Worm (Caenorhabditis elegans) whole organism, early embryonic: Measurements from ENCODE around the gene ZK1240.2.

Experiments
- B0310.2 ChIP-seq: sonication (generic microtip); optimal IDR thresholded peaks from 2 replicates; lab custom pipeline; 2016; ENCODE audit warnings: mild to moderate bottlenecking, missing genetic modification characterization, missing compliant biosample characterization
- F13C5.2 ChIP-seq: sonication (generic microtip); optimal IDR thresholded peaks from 2 replicates; lab custom pipeline; 2017; ENCODE audit warnings: mild to moderate bottlenecking, missing genetic modification characterization, inconsistent platforms, missing compliant biosample characterization
- aly-1 ChIP-seq: sonication (generic microtip); optimal IDR thresholded peaks from 2 replicates; lab custom pipeline; 2016; ENCODE audit warnings: missing genetic modification characterization, missing compliant biosample characterization
- ama-1 ChIP-seq: fragments of 150-350 bp; optimal IDR thresholded peaks from 2 replicates; lab custom pipeline; 2014
- ceh-13 ChIP-seq: fragments of 200-800 bp; sonication (Bioruptor generic); optimal IDR thresholded peaks from 2 replicates; lab custom pipeline; 2018; ENCODE audit warnings: mild to moderate bottlenecking, missing genetic modification characterization, missing compliant biosample characterization
- ceh-36 ChIP-seq: sonication (generic microtip); optimal IDR thresholded peaks from 2 replicates; lab custom pipeline; 2016; ENCODE audit warnings: missing genetic modification characterization, inconsistent platforms, missing compliant biosample characterization
- ets-7 ChIP-seq: sonication (generic microtip); optimal IDR thresholded peaks from 2 replicates; lab custom pipeline; 2016; ENCODE audit warnings: missing genotype, missing genetic modification characterization, missing compliant biosample characterization
- flt-1 ChIP-seq: fragments of 200-800 bp; sonication (Bioruptor generic); IDR thresholded peaks from 2 replicates; pipeline ENCODE4 v1.3.6; 2022; ENCODE audit warnings: missing genetic modification characterization, missing compliant biosample characterization
- hmbx-1 ChIP-seq: sonication (generic microtip); optimal IDR thresholded peaks from 2 replicates; lab custom pipeline; 2016; ENCODE audit warnings: mild to moderate bottlenecking, missing genetic modification characterization, missing compliant biosample characterization
- hmg-4 ChIP-seq: fragments of 200-800 bp; sonication (Bioruptor generic); optimal IDR thresholded peaks from 2 replicates; lab custom pipeline; 2018; ENCODE audit warnings: mild to moderate bottlenecking, missing genetic modification characterization, missing compliant biosample characterization
- hnd-1 ChIP-seq: sonication (generic microtip); optimal IDR thresholded peaks from 2 replicates; lab custom pipeline; 2016; ENCODE audit warnings: missing genetic modification characterization, missing compliant biosample characterization
- pes-1 ChIP-seq: fragments of 200-800 bp; sonication (Bioruptor generic); IDR thresholded peaks from 2 replicates; pipeline ENCODE4 v1.3.6; 2022; ENCODE audit warnings: missing genetic modification reagents, missing genetic modification characterization, missing compliant biosample characterization
- scrt-1 ChIP-seq: fragments of 200-800 bp; sonication (Bioruptor generic); IDR thresholded peaks from 2 replicates; pipeline ENCODE4 v1.3.6; 2022; ENCODE audit warnings: missing genetic modification characterization, missing compliant biosample characterization
- sea-1 ChIP-seq: fragments of 200-800 bp; sonication (Bioruptor generic); conservative IDR thresholded peaks from 2 replicates; pipeline ENCODE4 v1.3.6; 2022; ENCODE audit warnings: missing genetic modification characterization, missing compliant biosample characterization
- tbx-11 ChIP-seq: fragments of 200-800 bp; sonication (Bioruptor generic); IDR thresholded peaks from 2 replicates; pipeline ENCODE4 v1.3.6; 2022; ENCODE audit warnings: missing genetic modification characterization, missing compliant biosample characterization
- tbx-37 ChIP-seq: fragments of 200-800 bp; sonication (Bioruptor generic); conservative IDR thresholded peaks from 2 replicates; pipeline ENCODE4 v1.3.6; 2022; ENCODE audit warnings: missing genetic modification reagents, missing genetic modification characterization, missing compliant biosample characterization
- tra-4 ChIP-seq: sonication (generic microtip); optimal IDR thresholded peaks from 2 replicates; lab custom pipeline; 2017; ENCODE audit warnings: missing genetic modification characterization, missing compliant biosample characterization

ZK1240.2 gene

DNA sequence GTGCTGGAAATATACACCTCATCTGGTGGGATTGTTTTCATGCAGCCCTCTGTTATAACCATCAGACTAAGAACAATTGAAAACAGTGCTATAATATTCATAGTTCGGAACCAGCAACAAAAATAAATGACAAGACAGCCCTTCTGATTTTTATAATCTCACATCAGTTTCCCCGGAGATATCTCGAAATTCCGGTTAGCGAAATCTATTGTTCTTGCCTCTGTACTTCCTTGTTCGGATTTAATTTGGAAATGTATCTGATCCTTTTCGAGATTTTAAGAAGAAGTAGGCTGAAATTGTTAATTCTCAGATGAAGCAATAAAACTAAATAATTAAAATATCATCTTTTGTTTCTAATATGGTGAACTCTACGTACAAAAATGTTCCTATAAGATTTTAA lies 40.5 kb downstream of the ZK1240.2 start, which contains the start of gene F43C11.11:
TSS of gene F43C11.11 (minus strand) at position 101 of the 400 bp plus-strand sequence.
- TF ChIP-seq scrt-1 (GFP tag; lab: Robert Waterston, UW) (no peak), hmbx-1 (tag; lab: Kevin White, UChicago) (no peak), F13C5.2 (no peak), B0310.2 (tag; lab: Kevin White, UChicago) (no peak), hmg-4 (GFP tag; lab: Kevin White, UChicago) (no peak), hnd-1 (tag; lab: Kevin White, UChicago) (no peak), ets-7 (tag; lab: Kevin White, UChicago) (no peak), flt-1 (GFP tag; lab: Robert Waterston, UW) (no peak), sea-1 (GFP tag; lab: Robert Waterston, UW) (no peak), tra-4 (tag; lab: Kevin White, UChicago) (no peak), aly-1 (no peak)

ce11 chrII:2366623-2367365 lies 43.6 kb downstream of the ZK1240.2 start, which contains the start of the genes F43C11.12 and F16G10.5:
Gene F43C11.12, minus strand, starts transcription at chrII:2366723.
Gene F16G10.5, plus strand, starts transcription at chrII:2367315.
- no peak for TF ChIP-seq aly-1
- TF ChIP-seq scrt-1 (GFP tag; lab: Robert Waterston, UW): no peak
- TF ChIP-seq hnd-1 (tag; lab: Kevin White, UChicago): no peak
- TF ChIP-seq ama-1 (lab: Kevin White, UChicago): no peak
- TF ChIP-seq tra-4 (tag; lab: Kevin White, UChicago): no peak
- TF ChIP-seq ets-7 (tag; lab: Kevin White, UChicago): no peak
- no peak for TF ChIP-seq pes-1 (GFP tag; lab: Robert Waterston, UW)
- no peak for TF ChIP-seq ceh-36 (tag; lab: Kevin White, UChicago)
- TF ChIP-seq hmbx-1 (tag; lab: Kevin White, UChicago): no peak
- TF ChIP-seq tbx-11 (GFP tag; lab: Robert Waterston, UW): no peak
- TF ChIP-seq sea-1 (GFP tag; lab: Robert Waterston, UW): no peak
- TF ChIP-seq F13C5.2: no peak
- no peak for TF ChIP-seq tbx-37 (GFP tag; lab: Robert Waterston, UW)
- no peak for TF ChIP-seq flt-1 (GFP tag; lab: Robert Waterston, UW)
- no peak for TF ChIP-seq hmg-4 (GFP tag; lab: Kevin White, UChicago)
- no peak for TF ChIP-seq B0310.2 (tag; lab: Kevin White, UChicago)
- TF ChIP-seq ceh-13 (GFP tag; lab: Kevin White, UChicago): no peak

ce11 chrII:2368956-2369355 lies 45.8 kb downstream of the ZK1240.2 start, which contains the start of gene hpo-25:
Gene hpo-25, plus strand, starts transcription at chrII:2369256.
- TF ChIP-seq sea-1 (GFP tag; lab: Robert Waterston, UW) (no peak), tbx-11 (GFP tag; lab: Robert Waterston, UW) (no peak), B0310.2 (tag; lab: Kevin White, UChicago) (no peak), aly-1 (no peak), ets-7 (tag; lab: Kevin White, UChicago) (no peak), hnd-1 (tag; lab: Kevin White, UChicago) (no peak), ceh-13 (GFP tag; lab: Kevin White, UChicago) (no peak)

DNA sequence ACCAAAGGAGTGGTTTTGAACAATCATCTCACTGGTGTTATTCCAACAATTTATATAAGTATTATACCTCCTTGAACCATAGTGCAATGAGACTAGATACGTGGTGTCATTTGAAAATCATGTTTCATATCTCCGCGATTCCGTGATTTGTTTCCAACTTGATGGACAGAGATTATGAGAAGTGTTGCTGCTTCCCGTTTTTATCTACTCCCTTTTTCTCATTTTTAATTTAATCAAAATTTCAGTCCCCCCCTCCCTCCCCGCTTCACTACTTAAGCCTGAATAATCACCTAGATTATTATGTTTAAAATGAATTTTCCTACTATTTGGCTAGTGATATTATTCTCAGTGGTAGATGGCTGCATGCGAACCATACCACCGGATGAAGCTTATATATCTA lies 48.9 kb downstream of the ZK1240.2 start, which contains the start of gene F16G10.3:
TSS of gene F16G10.3 (plus strand) at position 301 of the 400 bp plus-strand sequence.
- TF ChIP-seq aly-1: no peak
- no peak for TF ChIP-seq ceh-36 (tag; lab: Kevin White, UChicago)
- TF ChIP-seq ceh-13 (GFP tag; lab: Kevin White, UChicago): no peak
- no peak for TF ChIP-seq tbx-11 (GFP tag; lab: Robert Waterston, UW)
- no peak for TF ChIP-seq tra-4 (tag; lab: Kevin White, UChicago)
- no peak for TF ChIP-seq ets-7 (tag; lab: Kevin White, UChicago)
- no peak for TF ChIP-seq B0310.2 (tag; lab: Kevin White, UChicago)
- no peak for TF ChIP-seq scrt-1 (GFP tag; lab: Robert Waterston, UW)
- TF ChIP-seq tbx-37 (GFP tag; lab: Robert Waterston, UW): no peak
- TF ChIP-seq hmg-4 (GFP tag; lab: Kevin White, UChicago): no peak
